Fruit fly (Drosophila melanogaster) whole organism, pupa: ENCODE measurements around the gene CG14431.

Source experiments
- CG10348 ChIP-seq: fragments of 200-800 bp; sonication (Bioruptor generic); IDR thresholded peaks from 2 replicates; pipeline ENCODE4 v1.3.6; 2022; ENCODE audit warnings: missing biosample characterization, missing genetic modification characterization
- CG12605 ChIP-seq: fragments of 200-800 bp; sonication (Bioruptor generic); IDR thresholded peaks from 2 replicates; pipeline ENCODE4 v1.3.6; 2022; ENCODE audit warnings: missing biosample characterization, missing genetic modification characterization
- CG13204 ChIP-seq: fragments of 200-800 bp; sonication (Bioruptor generic); optimal IDR thresholded peaks from 2 replicates; lab custom pipeline; 2018; ENCODE audit warnings: missing biosample characterization, mild to moderate bottlenecking, missing genetic modification characterization, moderate library complexity
- CG14655 ChIP-seq: fragments of 200-800 bp; sonication (Bioruptor generic); optimal IDR thresholded peaks from 3 replicates; lab custom pipeline; 2017; ENCODE audit warnings: mild to moderate bottlenecking, missing biosample characterization, missing genetic modification reagents, missing genetic modification characterization
- CG15710 ChIP-seq: fragments of 200-800 bp; sonication (Bioruptor generic); optimal IDR thresholded peaks from 2 replicates; lab custom pipeline; 2018; ENCODE audit warnings: missing biosample characterization, mild to moderate bottlenecking, missing genetic modification characterization, moderate library complexity
- CG17806 ChIP-seq: fragments of 200-800 bp; sonication (Bioruptor generic); optimal IDR thresholded peaks from 2 replicates; lab custom pipeline; 2018; ENCODE audit warnings: missing biosample characterization, mild to moderate bottlenecking, missing genetic modification characterization, moderate library complexity
- CG32121 ChIP-seq: fragments of 200-800 bp; sonication (Bioruptor generic); IDR thresholded peaks from 2 replicates; pipeline ENCODE4 v1.3.6; 2022; ENCODE audit warnings: missing biosample characterization, missing genetic modification characterization
- CG34367 ChIP-seq: fragments of 200-800 bp; sonication (Bioruptor generic); optimal IDR thresholded peaks from 2 replicates; lab custom pipeline; 2018; ENCODE audit warnings: missing biosample characterization, mild to moderate bottlenecking, missing genetic modification characterization
- CG4496 ChIP-seq: fragments of 200-800 bp; sonication (Bioruptor generic); IDR thresholded peaks from 3 replicates; pipeline ENCODE4 v1.3.6; 2022; ENCODE audit warnings: missing biosample characterization, missing genetic modification characterization
- CG8159 ChIP-seq: fragments of 200-800 bp; sonication (Bioruptor generic); optimal IDR thresholded peaks from 3 replicates; lab custom pipeline; 2018; ENCODE audit warnings: missing biosample characterization, mild to moderate bottlenecking, missing genetic modification characterization, moderate library complexity
- CG8301 ChIP-seq: fragments of 200-800 bp; sonication (Bioruptor generic); optimal IDR thresholded peaks from 2 replicates; lab custom pipeline; 2018; ENCODE audit warnings: missing biosample characterization, mild to moderate bottlenecking, missing genetic modification characterization
- CG9948 ChIP-seq: fragments of 200-800 bp; sonication (Bioruptor generic); optimal IDR thresholded peaks from 2 replicates; lab custom pipeline; 2018; ENCODE audit warnings: missing biosample characterization, mild to moderate bottlenecking, missing genetic modification characterization, moderate library complexity
- D1 ChIP-seq: fragments of 200-800 bp; sonication (Bioruptor generic); optimal IDR thresholded peaks from 2 replicates; lab custom pipeline; 2018; ENCODE audit warnings: missing biosample characterization, mild to moderate bottlenecking, missing genetic modification characterization, moderate library complexity
- EcR ChIP-seq: fragments of 200-800 bp; sonication (Bioruptor generic); optimal IDR thresholded peaks from 3 replicates; lab custom pipeline; 2019; ENCODE audit warnings: missing biosample characterization, missing genetic modification characterization, mild to moderate bottlenecking, moderate library complexity, missing genetic modification reagents
- Ets98B ChIP-seq: fragments of 200-800 bp; sonication (Bioruptor generic); IDR thresholded peaks from 2 replicates; pipeline ENCODE4 v1.3.6; 2022; ENCODE audit warnings: missing biosample characterization, missing genetic modification characterization
- Pif1A ChIP-seq: fragments of 200-800 bp; sonication (Bioruptor generic); optimal IDR thresholded peaks from 3 replicates; lab custom pipeline; 2016; ENCODE audit warnings: missing biosample characterization, missing genetic modification characterization
- Pif1B ChIP-seq: fragments of 200-800 bp; sonication (Bioruptor generic); optimal IDR thresholded peaks from 3 replicates; lab custom pipeline; 2016; ENCODE audit warnings: missing biosample characterization, missing genetic modification characterization
- Snoo ChIP-seq: fragments of 200-800 bp; sonication (Bioruptor generic); optimal IDR thresholded peaks from 3 replicates; lab custom pipeline; 2017; ENCODE audit warnings: missing biosample characterization, mild to moderate bottlenecking, missing genetic modification characterization, inconsistent platforms
- fd96Ca ChIP-seq: fragments of 200-800 bp; sonication (Bioruptor generic); IDR thresholded peaks from 3 replicates; pipeline ENCODE4 v1.3.6; 2022; ENCODE audit warnings: missing biosample characterization, missing genetic modification characterization
- gl ChIP-seq: fragments of 200-800 bp; sonication (Bioruptor generic); optimal IDR thresholded peaks from 2 replicates; lab custom pipeline; 2018; ENCODE audit warnings: missing biosample characterization, mild to moderate bottlenecking, missing genetic modification characterization
- rn ChIP-seq: fragments of 200-800 bp; sonication (Bioruptor generic); IDR thresholded peaks from 2 replicates; pipeline ENCODE4 v1.3.6; 2022; ENCODE audit warnings: missing biosample characterization, missing genetic modification characterization

The CG14431 gene

DNA sequence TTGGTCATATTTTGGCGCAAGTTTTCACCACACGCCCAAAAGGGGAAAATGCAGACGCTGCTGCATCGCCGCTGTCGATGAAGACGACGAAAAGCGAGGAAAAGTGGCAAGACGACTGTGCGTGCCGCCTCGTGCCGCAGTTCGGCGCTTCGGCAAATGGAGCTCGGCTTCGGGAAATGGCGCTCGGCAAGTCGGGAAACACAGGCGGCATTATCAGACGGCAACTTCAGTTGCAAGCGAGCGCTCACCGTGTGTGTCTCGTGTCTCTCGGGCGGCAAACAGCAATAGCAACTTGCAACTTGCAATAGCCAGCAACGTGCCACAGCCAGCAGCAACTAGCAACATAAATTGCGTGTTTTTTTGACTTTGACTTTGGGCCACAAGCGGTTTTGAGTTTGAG, at the start of gene CG14431:
Gene CG14431 (plus strand): TSS at position 200 of the 400 bp plus-strand sequence.
- TF ChIP-seq Pif1A (GFP tag; lab: Kevin White, UChicago) (no peak), Pif1B (GFP tag; lab: Kevin White, UChicago) (no peak), Ets98B (peak; percentile 39; the same call in 1 of the 2 replicates), CG4496 (GFP tag; lab: Robert Waterston, UW) (peak; percentile 86), CG12605 (GFP tag; lab: Robert Waterston, UW) (peak; percentile 17; the same call in 1 of the 2 replicates), rn (GFP tag; lab: Robert Waterston, UW) (no peak), CG14655 (GFP tag; lab: Kevin White, UChicago) (peak; percentile 29), CG9948 (tag; lab: Kevin White, UChicago) (no peak), CG34367 (tag; lab: Kevin White, UChicago) (no peak), EcR (GFP tag; lab: Kevin White, UChicago) (no peak), D1 (tag; lab: Kevin White, UChicago) (no peak), Snoo (tag; lab: Kevin White, UChicago) (no peak), gl (no peak), CG8301 (tag; lab: Kevin White, UChicago) (no peak), CG32121 (GFP tag; lab: Robert Waterston, UW) (peak; percentile 54), CG13204 (peak; percentile 14), CG17806 (tag; lab: Kevin White, UChicago) (no peak), CG15710 (tag; lab: Kevin White, UChicago) (no peak), CG8159 (tag; lab: Kevin White, UChicago) (no peak), CG10348 (no peak), fd96Ca (GFP tag; lab: Robert Waterston, UW) (0 out of 3 replicates have a peak, but pooled peaks have one; percentile 18)

DNA sequence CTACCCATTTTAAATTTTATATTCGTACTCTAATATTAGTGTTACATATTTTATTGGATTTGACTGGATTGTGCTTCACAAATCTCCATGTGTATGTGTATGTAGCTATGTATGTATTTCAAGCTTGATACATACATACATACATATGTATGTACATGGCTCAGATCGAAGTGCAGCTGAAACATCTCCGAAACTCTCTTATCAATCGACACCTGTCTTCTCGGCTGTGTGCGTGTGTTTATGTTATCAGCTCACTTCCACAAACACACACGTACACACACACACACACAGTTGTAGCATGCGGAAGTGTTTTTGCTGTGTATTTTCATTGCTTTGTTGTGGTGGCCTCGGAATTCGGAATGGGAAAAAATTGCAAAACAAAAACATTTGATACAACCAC, 48.8 kb upstream of the CG14431 start:
- TF ChIP-seq gl (no peak), CG34367 (tag; lab: Kevin White, UChicago) (no peak), D1 (tag; lab: Kevin White, UChicago) (no peak), CG12605 (GFP tag; lab: Robert Waterston, UW) (no peak), Snoo (tag; lab: Kevin White, UChicago) (no peak), CG15710 (tag; lab: Kevin White, UChicago) (no peak), CG8301 (tag; lab: Kevin White, UChicago) (no peak), Pif1A (GFP tag; lab: Kevin White, UChicago) (no peak), CG8159 (tag; lab: Kevin White, UChicago) (no peak), Ets98B (no peak), CG14655 (GFP tag; lab: Kevin White, UChicago) (no peak), CG10348 (no peak), CG9948 (tag; lab: Kevin White, UChicago) (no peak), EcR (GFP tag; lab: Kevin White, UChicago) (no peak), CG13204 (no peak), CG4496 (GFP tag; lab: Robert Waterston, UW) (no peak), fd96Ca (GFP tag; lab: Robert Waterston, UW) (no peak)

DNA sequence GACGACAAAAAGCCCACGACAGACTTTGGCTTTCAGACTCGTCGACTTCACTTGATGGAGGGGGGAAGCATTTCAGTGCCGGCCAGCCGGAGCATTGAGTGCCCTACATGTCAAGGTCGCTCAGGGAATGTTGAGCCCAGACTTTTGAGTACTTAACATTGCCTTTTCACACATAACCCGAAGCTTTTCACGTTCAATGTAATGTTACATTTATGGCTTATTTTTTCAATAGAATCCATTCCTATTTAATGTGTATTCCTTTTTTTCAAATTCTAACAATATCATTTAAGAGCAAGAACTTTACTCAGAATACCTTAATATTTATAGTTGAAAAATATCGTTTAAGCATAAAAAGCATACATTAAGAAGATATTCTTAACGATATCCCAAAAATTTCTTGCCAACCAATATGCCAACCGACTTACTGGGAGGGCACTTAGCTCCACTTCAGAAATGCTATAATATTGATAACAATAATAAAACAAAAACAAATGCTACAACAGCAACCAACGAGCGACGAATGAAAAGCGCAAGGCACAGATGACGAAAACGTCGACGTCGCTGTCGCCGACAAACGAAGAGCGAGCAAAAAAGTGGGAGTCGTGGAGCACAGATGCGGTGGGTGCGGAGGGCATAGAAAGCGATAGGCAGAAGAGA, 48.2 kb upstream of the CG14431 start:
- TF ChIP-seq CG4496 (GFP tag; lab: Robert Waterston, UW) (peak; percentile 80), EcR (GFP tag; lab: Kevin White, UChicago) (no peak), CG14655 (GFP tag; lab: Kevin White, UChicago) (peak; percentile 92), CG12605 (GFP tag; lab: Robert Waterston, UW) (no peak), D1 (tag; lab: Kevin White, UChicago) (peak; percentile 22), CG17806 (tag; lab: Kevin White, UChicago) (peak; percentile 69), Pif1A (GFP tag; lab: Kevin White, UChicago) (peak; percentile 73), CG15710 (tag; lab: Kevin White, UChicago) (peak; percentile 59), Snoo (tag; lab: Kevin White, UChicago) (peak; percentile 84), fd96Ca (GFP tag; lab: Robert Waterston, UW) (peak; percentile 68), rn (GFP tag; lab: Robert Waterston, UW) (no peak), Ets98B (peak; percentile 37; the same call in 1 of the 2 replicates), Pif1B (GFP tag; lab: Kevin White, UChicago) (peak; percentile 42), gl (no peak), CG9948 (tag; lab: Kevin White, UChicago) (peak; percentile 70), CG8301 (tag; lab: Kevin White, UChicago) (peak; percentile 82), CG34367 (tag; lab: Kevin White, UChicago) (peak; percentile 55), CG13204 (peak; percentile 66), CG32121 (GFP tag; lab: Robert Waterston, UW) (no peak), CG10348 (no peak; the same call in 1 of the 2 replicates), CG8159 (tag; lab: Kevin White, UChicago) (peak; percentile 88)

DNA sequence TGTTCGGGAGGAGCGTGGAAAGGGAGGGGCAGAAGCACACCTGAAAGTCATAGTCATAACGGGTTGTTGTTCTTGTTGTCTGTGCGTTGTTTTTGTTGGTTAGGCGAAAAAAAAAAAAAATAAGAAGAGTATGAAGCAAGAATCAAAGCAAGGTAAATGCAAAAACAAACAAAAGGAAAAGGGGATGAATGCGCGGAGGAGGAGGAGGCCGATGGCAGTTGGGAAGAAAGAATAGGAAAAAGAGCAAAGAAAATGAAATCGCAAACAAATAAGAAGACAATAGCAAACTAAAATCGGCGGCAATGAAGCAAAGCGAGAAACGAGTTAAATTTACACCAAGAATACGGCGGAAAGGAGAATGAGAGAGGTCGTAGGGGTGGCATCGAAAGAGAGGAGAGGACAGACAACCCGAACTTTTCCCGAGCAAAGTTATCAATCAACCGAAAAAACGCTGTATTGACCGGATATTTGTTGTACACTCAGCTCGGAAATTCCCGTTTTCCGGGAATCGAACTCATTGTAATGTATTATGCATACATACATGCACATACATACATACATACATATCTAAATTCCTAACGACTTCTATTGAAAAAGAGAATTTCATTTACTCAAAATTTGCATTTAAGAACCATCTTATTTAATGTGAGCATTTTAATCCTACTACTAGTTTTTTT, 47.5 kb upstream of the CG14431 start:
- TF ChIP-seq fd96Ca (GFP tag; lab: Robert Waterston, UW) = 0 out of 3 replicates have a peak, but pooled peaks have one; percentile 14
- no peak for TF ChIP-seq CG32121 (GFP tag; lab: Robert Waterston, UW)
- no peak for TF ChIP-seq CG10348
- TF ChIP-seq rn (GFP tag; lab: Robert Waterston, UW) = no peak
- TF ChIP-seq CG14655 (GFP tag; lab: Kevin White, UChicago) = peak; percentile 31
- peak; percentile 30 for TF ChIP-seq CG8301 (tag; lab: Kevin White, UChicago)
- no peak for TF ChIP-seq D1 (tag; lab: Kevin White, UChicago)
- peak; percentile 6; the same call in 1 of the 2 replicates for TF ChIP-seq Ets98B
- peak; percentile 4 for TF ChIP-seq CG8159 (tag; lab: Kevin White, UChicago)
- TF ChIP-seq CG17806 (tag; lab: Kevin White, UChicago) = no peak
- peak; percentile 38; the same call in 2 of the 3 replicates for TF ChIP-seq CG4496 (GFP tag; lab: Robert Waterston, UW)
- TF ChIP-seq CG15710 (tag; lab: Kevin White, UChicago) = no peak
- TF ChIP-seq gl = peak; percentile 18
- no peak for TF ChIP-seq EcR (GFP tag; lab: Kevin White, UChicago)
- TF ChIP-seq CG9948 (tag; lab: Kevin White, UChicago) = peak; percentile 12
- no peak for TF ChIP-seq CG34367 (tag; lab: Kevin White, UChicago)
- no peak for TF ChIP-seq Pif1B (GFP tag; lab: Kevin White, UChicago)
- no peak for TF ChIP-seq CG13204
- no peak for TF ChIP-seq Pif1A (GFP tag; lab: Kevin White, UChicago)
- no peak for TF ChIP-seq Snoo (tag; lab: Kevin White, UChicago)
- peak; percentile 38; the same call in 1 of the 2 replicates for TF ChIP-seq CG12605 (GFP tag; lab: Robert Waterston, UW)
